Worm (Caenorhabditis elegans) whole organism, L1 larva: ENCODE data around the gene Y67A10A.11.

Experiments used
- lsy-2 ChIP-seq, 2 experiments: fragments of 150-350 bp; optimal IDR thresholded peaks; 2 replicates each; lab custom pipeline; 2014; ENCODE audit warnings: missing biosample characterization in 2 of 2, missing genetic modification characterization in 2 of 2
- tbx-2 ChIP-seq: sonication (generic microtip); optimal IDR thresholded peaks from 2 replicates; lab custom pipeline; 2016; ENCODE audit warnings: missing genetic modification characterization, missing compliant biosample characterization

DNA sequence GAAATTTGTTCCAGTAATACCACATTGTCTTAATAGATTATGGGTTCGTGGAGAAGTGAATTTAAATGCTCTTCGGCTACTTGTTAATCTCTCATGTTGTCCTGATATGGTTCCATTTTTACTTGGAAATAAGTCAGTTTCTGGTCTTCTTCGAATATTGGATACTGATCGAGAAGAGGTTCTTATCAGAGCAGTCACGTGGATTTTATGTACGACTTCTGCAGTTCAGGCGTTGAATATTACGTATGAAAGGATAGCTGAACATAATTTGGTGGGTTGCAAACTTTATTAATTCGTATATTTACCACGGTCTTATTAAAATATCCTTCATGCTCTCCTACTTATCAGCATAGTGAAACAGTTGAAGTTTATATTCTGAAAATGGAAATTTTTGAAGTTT lies 38.1 kb downstream of the Y67A10A.11 start:
- TF ChIP-seq tbx-2 (tag; lab: Kevin White, UChicago) (no peak), lsy-2 (tag; optimal IDR thresholded peaks at IDR 0.05; lab: Kevin White, UChicago) (no peak)
